Fruit fly (Drosophila melanogaster) whole organism, embryonic: ENCODE data around the gene Mon1.

Experiments used
- Adf1 ChIP-seq: fragments of 200-800 bp; sonication (Bioruptor generic); IDR thresholded peaks from 2 replicates; pipeline ENCODE4 v1.3.6; 2022; ENCODE audit warnings: missing biosample characterization, missing genetic modification characterization
- CG10267 ChIP-seq: fragments of 200-800 bp; sonication (Bioruptor generic); optimal IDR thresholded peaks from 2 replicates; lab custom pipeline; 2018; ENCODE audit warnings: missing biosample characterization, mild to moderate bottlenecking, missing genetic modification characterization, moderate library complexity
- CG11247 ChIP-seq: fragments of 200-800 bp; sonication (Bioruptor generic); IDR thresholded peaks from 2 replicates; pipeline ENCODE4 v1.3.6; 2022; ENCODE audit warnings: missing biosample characterization, missing genetic modification characterization
- CG11695 ChIP-seq: fragments of 200-800 bp; sonication (Bioruptor generic); IDR thresholded peaks from 3 replicates; pipeline ENCODE4 v1.3.6; 2022; ENCODE audit warnings: missing biosample characterization, missing genetic modification characterization
- CG12155 ChIP-seq: fragments of 200-800 bp; sonication (Bioruptor generic); optimal IDR thresholded peaks from 3 replicates; lab custom pipeline; 2016; ENCODE audit warnings: missing biosample characterization, missing genetic modification characterization
- CG12744 ChIP-seq: fragments of 200-800 bp; sonication (Bioruptor generic); optimal IDR thresholded peaks from 2 replicates; lab custom pipeline; 2016; ENCODE audit warnings: missing biosample characterization, missing genetic modification characterization
- CG14710 ChIP-seq: fragments of 200-800 bp; sonication (Bioruptor generic); optimal IDR thresholded peaks from 3 replicates; lab custom pipeline; 2019; ENCODE audit warnings: missing biosample characterization, mild to moderate bottlenecking, missing genetic modification characterization, moderate library complexity
- CG16813 ChIP-seq: fragments of 200-800 bp; sonication (Bioruptor generic); IDR thresholded peaks from 3 replicates; pipeline ENCODE4 v1.3.6; 2022; ENCODE audit warnings: missing biosample characterization, missing genetic modification characterization; ENCODE audit not compliant: partially characterized antibody
- CG16815 ChIP-seq: fragments of 200-800 bp; sonication (Bioruptor generic); optimal IDR thresholded peaks from 3 replicates; lab custom pipeline; 2017; ENCODE audit warnings: missing biosample characterization, mild to moderate bottlenecking, missing genetic modification characterization
- CG17186 ChIP-seq: fragments of 200-800 bp; sonication (Bioruptor generic); optimal IDR thresholded peaks from 3 replicates; lab custom pipeline; 2017; ENCODE audit warnings: missing biosample characterization, missing genetic modification reagents, missing genetic modification characterization
- CG17612 ChIP-seq: fragments of 200-800 bp; sonication (Bioruptor generic); IDR thresholded peaks from 2 replicates; pipeline ENCODE4 v1.3.6; 2022; ENCODE audit warnings: missing biosample characterization, missing genetic modification characterization
- CG1792 ChIP-seq: fragments of 200-800 bp; sonication (Bioruptor generic); optimal IDR thresholded peaks from 2 replicates; lab custom pipeline; 2016; ENCODE audit warnings: missing biosample characterization, missing genetic modification characterization
- CG2712 ChIP-seq: fragments of 200-800 bp; optimal IDR thresholded peaks from 3 replicates; lab custom pipeline; 2019; ENCODE audit warnings: missing biosample characterization, mild to moderate bottlenecking, missing genetic modification characterization, moderate library complexity
- CG6791 ChIP-seq: fragments of 200-800 bp; sonication (Bioruptor generic); IDR thresholded peaks from 3 replicates; pipeline ENCODE4 v1.3.6; 2022; ENCODE audit warnings: missing biosample characterization, missing genetic modification characterization; ENCODE audit not compliant: partially characterized antibody
- CHES-1-like ChIP-seq: fragments of 200-800 bp; sonication (Bioruptor generic); optimal IDR thresholded peaks from 2 replicates; lab custom pipeline; 2016; ENCODE audit warnings: missing biosample characterization, missing genetic modification characterization
- Dbx ChIP-seq: fragments of 200-800 bp; sonication (Bioruptor generic); IDR thresholded peaks from 3 replicates; pipeline ENCODE4 v1.3.6; 2022; ENCODE audit warnings: missing biosample characterization, missing genetic modification characterization
- Dip2 ChIP-seq: fragments of 200-800 bp; sonication (Bioruptor generic); IDR thresholded peaks from 2 replicates; pipeline ENCODE4 v1.3.6; 2022; ENCODE audit warnings: missing biosample characterization, missing genetic modification characterization
- Doc3 ChIP-seq: fragments of 200-800 bp; sonication (Bioruptor generic); IDR thresholded peaks from 3 replicates; pipeline ENCODE4 v1.3.6; 2022; ENCODE audit warnings: missing biosample characterization, missing genetic modification characterization; ENCODE audit not compliant: partially characterized antibody
- Fer3 ChIP-seq: fragments of 200-800 bp; sonication (Bioruptor generic); optimal IDR thresholded peaks from 2 replicates; lab custom pipeline; 2018; ENCODE audit warnings: missing biosample characterization, mild to moderate bottlenecking, missing genetic modification characterization, moderate library complexity
- HmgZ ChIP-seq: fragments of 200-800 bp; sonication (Bioruptor generic); optimal IDR thresholded peaks from 2 replicates; lab custom pipeline; 2018; ENCODE audit warnings: missing biosample characterization, mild to moderate bottlenecking, missing genetic modification characterization
- Jarid2 ChIP-seq: fragments of 200-800 bp; sonication (Bioruptor generic); optimal IDR thresholded peaks from 3 replicates; lab custom pipeline; 2017; ENCODE audit warnings: mild to moderate bottlenecking, missing biosample characterization, missing genetic modification reagents, missing genetic modification characterization
- Kr ChIP-seq: fragments of 200-800 bp; sonication (Bioruptor generic); optimal IDR thresholded peaks from 2 replicates; lab custom pipeline; 2017; ENCODE audit warnings: missing biosample characterization, mild to moderate bottlenecking, missing genetic modification characterization
- Lhr ChIP-seq: fragments of 200-800 bp; sonication (Bioruptor generic); optimal IDR thresholded peaks from 3 replicates; lab custom pipeline; 2017; ENCODE audit warnings: mild to moderate bottlenecking, missing biosample characterization, missing genetic modification reagents, missing genetic modification characterization
- MBD-R2 ChIP-seq: fragments of 200-800 bp; sonication (Bioruptor generic); IDR thresholded peaks from 2 replicates; pipeline ENCODE4 v1.3.6; 2022; ENCODE audit warnings: missing biosample characterization, missing genetic modification characterization
- MESR4 ChIP-seq: fragments of 200-800 bp; sonication (Bioruptor generic); optimal IDR thresholded peaks from 2 replicates; lab custom pipeline; 2018; ENCODE audit warnings: missing biosample characterization, mild to moderate bottlenecking, missing genetic modification characterization, moderate library complexity
- Med ChIP-seq: fragments of 200-800 bp; sonication (Bioruptor generic); peaks from one replicate; lab custom pipeline; 2016; ENCODE audit warnings: missing biosample characterization, missing genetic modification characterization, mild to moderate bottlenecking, inconsistent platforms, moderate library complexity
- Meics ChIP-seq: fragments of 200-800 bp; sonication (Bioruptor generic); optimal IDR thresholded peaks from 2 replicates; lab custom pipeline; 2017; ENCODE audit warnings: missing biosample characterization, mild to moderate bottlenecking, missing genetic modification characterization
- Myb ChIP-seq: fragments of 200-800 bp; sonication (Bioruptor generic); optimal IDR thresholded peaks from 2 replicates; lab custom pipeline; 2016; ENCODE audit warnings: missing biosample characterization, missing genetic modification characterization
- Nf-YA ChIP-seq: fragments of 200-800 bp; sonication (Bioruptor generic); IDR thresholded peaks from 2 replicates; pipeline ENCODE4 v1.3.6; 2022; ENCODE audit warnings: missing biosample characterization, missing genetic modification characterization
- Oaz ChIP-seq: fragments of 200-800 bp; sonication (Bioruptor generic); IDR thresholded peaks from 2 replicates; pipeline ENCODE4 v1.3.6; 2022; ENCODE audit warnings: missing biosample characterization, missing genetic modification characterization
- Oli ChIP-seq: fragments of 200-800 bp; sonication (Bioruptor generic); optimal IDR thresholded peaks from 2 replicates; lab custom pipeline; 2018; ENCODE audit warnings: missing biosample characterization, mild to moderate bottlenecking, missing genetic modification characterization, moderate library complexity
- Poxn ChIP-seq: fragments of 200-800 bp; sonication (Bioruptor generic); IDR thresholded peaks from 2 replicates; pipeline ENCODE4 v1.3.6; 2022; ENCODE audit warnings: missing biosample characterization, missing genetic modification characterization
- Sry-δ ChIP-seq: fragments of 200-800 bp; sonication (Bioruptor generic); optimal IDR thresholded peaks from 2 replicates; lab custom pipeline; 2016; ENCODE audit warnings: missing biosample characterization, missing genetic modification characterization
- dan ChIP-seq: fragments of 200-800 bp; sonication (Bioruptor generic); IDR thresholded peaks from 2 replicates; pipeline ENCODE4 v1.3.6; 2022; ENCODE audit warnings: missing biosample characterization, missing genetic modification characterization
- gfzf ChIP-seq: fragments of 200-800 bp; sonication (Bioruptor generic); optimal IDR thresholded peaks from 2 replicates; lab custom pipeline; 2016; ENCODE audit warnings: missing biosample characterization, mild to moderate bottlenecking, missing genetic modification characterization, moderate library complexity
- hbn ChIP-seq: fragments of 200-800 bp; sonication (Bioruptor generic); IDR thresholded peaks from 2 replicates; pipeline ENCODE4 v1.3.6; 2022; ENCODE audit warnings: missing biosample characterization, missing genetic modification characterization; ENCODE audit not compliant: partially characterized antibody
- nom ChIP-seq: fragments of 200-800 bp; sonication (Bioruptor generic); optimal IDR thresholded peaks from 2 replicates; lab custom pipeline; 2017; ENCODE audit warnings: missing biosample characterization, missing genetic modification characterization, mild to moderate bottlenecking, moderate library complexity, missing genetic modification reagents
- peb ChIP-seq: fragments of 200-800 bp; sonication (Bioruptor generic); IDR thresholded peaks from 2 replicates; pipeline ENCODE4 v1.3.6; 2022; ENCODE audit warnings: missing biosample characterization, missing genetic modification characterization
- pfk ChIP-seq: fragments of 200-800 bp; sonication (Bioruptor generic); optimal IDR thresholded peaks from 2 replicates; lab custom pipeline; 2018; ENCODE audit warnings: missing biosample characterization, mild to moderate bottlenecking, missing genetic modification characterization, moderate library complexity
- prd ChIP-seq, 3 experiments: fragments of >200 bp in 2 of 3; fragments of 200-800 bp in 1 of 3; sonication (Bioruptor generic) in 1 of 3; optimal IDR thresholded peaks in 2 of 3; IDR thresholded peaks in 1 of 3; 2 replicates in 2 of 3; 3 replicates in 1 of 3; pipeline versions ENCODE4 v1.3.6 to Lab custom; 2017 to 2022; ENCODE audit warnings: missing biosample characterization in 1 of 3, missing genetic modification characterization in 1 of 3
- ranshi ChIP-seq: fragments of 200-800 bp; sonication (Bioruptor generic); IDR thresholded peaks from 2 replicates; pipeline ENCODE4 v1.3.6; 2022; ENCODE audit warnings: missing biosample characterization, missing genetic modification characterization
- salm ChIP-seq: fragments of 200-800 bp; sonication (Bioruptor generic); optimal IDR thresholded peaks from 2 replicates; lab custom pipeline; 2018; ENCODE audit warnings: missing biosample characterization, mild to moderate bottlenecking, missing genetic modification characterization
- schlank ChIP-seq: fragments of 200-800 bp; sonication (Bioruptor generic); optimal IDR thresholded peaks from 2 replicates; lab custom pipeline; 2018; ENCODE audit warnings: missing biosample characterization, mild to moderate bottlenecking, missing genetic modification characterization
- sna ChIP-seq: fragments of 200-800 bp; sonication (Bioruptor generic); IDR thresholded peaks from 2 replicates; pipeline ENCODE4 v1.3.6; 2022; ENCODE audit warnings: missing biosample characterization, missing genetic modification characterization; ENCODE audit not compliant: partially characterized antibody
- tna ChIP-seq: fragments of 200-800 bp; sonication (Bioruptor generic); IDR thresholded peaks from 2 replicates; pipeline ENCODE4 v1.3.6; 2022; ENCODE audit warnings: missing biosample characterization, missing genetic modification characterization; ENCODE audit not compliant: partially characterized antibody
- unc-4 ChIP-seq: fragments of 200-800 bp; sonication (Bioruptor generic); IDR thresholded peaks from 2 replicates; pipeline ENCODE4 v1.3.6; 2022; ENCODE audit warnings: missing biosample characterization, missing genetic modification characterization; ENCODE audit not compliant: partially characterized antibody
- vnd ChIP-seq: fragments of 200-800 bp; sonication (Bioruptor generic); IDR thresholded peaks from 3 replicates; pipeline ENCODE4 v1.3.6; 2022; ENCODE audit warnings: missing biosample characterization, missing genetic modification characterization; ENCODE audit not compliant: partially characterized antibody
- wek ChIP-seq: fragments of 200-800 bp; sonication (Bioruptor generic); optimal IDR thresholded peaks from 3 replicates; lab custom pipeline; 2018; ENCODE audit warnings: missing biosample characterization, mild to moderate bottlenecking, missing genetic modification characterization, moderate library complexity
- zfh1 ChIP-seq: fragments of 200-800 bp; sonication (Bioruptor generic); IDR thresholded peaks from 3 replicates; pipeline ENCODE4 v1.3.6; 2022; ENCODE audit warnings: missing biosample characterization, missing genetic modification characterization

The Mon1 gene

DNA sequence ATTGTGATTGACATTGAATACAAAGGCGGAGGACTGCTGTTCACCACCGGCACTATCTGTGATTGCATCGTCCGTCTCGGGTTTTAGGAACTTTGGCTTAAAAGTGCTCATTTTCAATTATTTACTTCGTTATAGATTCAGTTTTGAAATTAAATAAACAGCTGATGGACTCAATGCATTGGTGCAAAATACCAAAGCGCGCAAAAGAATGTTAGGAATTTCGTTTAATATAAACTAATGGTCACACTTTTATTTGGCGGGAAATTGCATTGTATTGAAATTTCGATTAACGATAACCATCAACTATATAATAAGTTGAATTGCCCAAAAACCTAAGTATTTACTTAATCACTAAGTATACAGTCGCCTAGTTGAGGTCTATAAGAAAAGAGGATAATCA, 32.4 kb upstream of the Mon1 start, which contains the start of gene CG3225 (continued):
- peak; percentile 31; the same call in 1 of the 2 replicates for TF ChIP-seq sna
- no peak for TF ChIP-seq CG1792 (GFP tag; lab: Kevin White, UChicago)
- peak; percentile 25 for TF ChIP-seq Sry-δ (GFP tag; lab: Kevin White, UChicago)
- TF ChIP-seq CHES-1-like (GFP tag; lab: Kevin White, UChicago) = no peak
- TF ChIP-seq Lhr = no peak
- TF ChIP-seq Oaz = no peak
- no peak for TF ChIP-seq Oli (tag; lab: Kevin White, UChicago)
- TF ChIP-seq tna = 0 out of 2 replicates have a peak, but pooled peaks have one; percentile 50
- TF ChIP-seq CG6791 (GFP tag; lab: Robert Waterston, UW) = 0 out of 3 replicates have a peak, but pooled peaks have one; percentile 6
- TF ChIP-seq CG16813 = 0 out of 3 replicates have a peak, but pooled peaks have one; percentile 27
- peak; percentile 58 for TF ChIP-seq CG10267 (tag; lab: Kevin White, UChicago)
- TF ChIP-seq Myb = peak; percentile 89
- peak; percentile 33; the same call in 1 of the 2 replicates for TF ChIP-seq hbn (GFP tag; lab: Robert Waterston, UW)
- TF ChIP-seq Nf-YA (GFP tag; lab: Robert Waterston, UW) = no peak
- peak; percentile 43; the same call in 1 of the 2 replicates for TF ChIP-seq unc-4 (GFP tag; lab: Robert Waterston, UW)
- TF ChIP-seq CG12744 (GFP tag; lab: Kevin White, UChicago) = no peak
- no peak for TF ChIP-seq Dip2 (GFP tag; lab: Robert Waterston, UW)
- peak; percentile 46 for TF ChIP-seq CG14710 (tag; lab: Kevin White, UChicago)
- peak; percentile 30 for TF ChIP-seq HmgZ (tag; lab: Kevin White, UChicago)
- no peak for TF ChIP-seq peb (GFP tag; lab: Robert Waterston, UW)
- peak; percentile 92 for TF ChIP-seq gfzf (GFP tag; lab: Kevin White, UChicago)
- peak; percentile 38; the same call in 1 of the 3 replicates for TF ChIP-seq Doc3 (GFP tag; lab: Robert Waterston, UW)
- TF ChIP-seq nom (GFP tag; lab: Kevin White, UChicago) = no peak
- peak; percentile 80 for TF ChIP-seq MBD-R2 (GFP tag; lab: Robert Waterston, UW)
- TF ChIP-seq CG17186 (GFP tag; lab: Kevin White, UChicago) = peak; percentile 67
- TF ChIP-seq MESR4 (GFP tag; lab: Kevin White, UChicago) = peak; percentile 39
- TF ChIP-seq CG17612 (GFP tag; lab: Robert Waterston, UW) = no peak
- no peak for TF ChIP-seq Adf1 (GFP tag; lab: Robert Waterston, UW)
- 0 out of 3 replicates have a peak, but pooled peaks have one; percentile 42 for TF ChIP-seq vnd (GFP tag; lab: Robert Waterston, UW)

dm6 chr2L:4819995-4820394, 30.4 kb upstream of the Mon1 start:
- TF ChIP-seq CG6791 (GFP tag; lab: Robert Waterston, UW) (no peak), salm (no peak), ranshi (0 out of 2 replicates have a peak, but pooled peaks have one; percentile 37), schlank (tag; lab: Kevin White, UChicago) (no peak), dan (no peak), Myb (no peak), Fer3 (tag; lab: Kevin White, UChicago) (no peak), Kr (GFP tag; lab: Kevin White, UChicago) (no peak), pfk (GFP tag; lab: Kevin White, UChicago) (no peak), wek (no peak), CG11695 (no peak), Jarid2 (GFP tag; lab: Kevin White, UChicago) (no peak), CG16815 (GFP tag; lab: Kevin White, UChicago) (no peak), prd (optimal IDR thresholded peaks at IDR 0.05; lab: Kevin White, UChicago) (no peak), prd (GFP tag; IDR thresholded peaks at IDR 0.05; lab: Robert Waterston, UW) (0 out of 3 replicates have a peak, but pooled peaks have one; percentile 21), CG11247 (no peak), zfh1 (GFP tag; lab: Robert Waterston, UW) (0 out of 3 replicates have a peak, but pooled peaks have one; percentile 22), Dbx (no peak), CG2712 (tag; lab: Kevin White, UChicago) (no peak), CG12155 (GFP tag; lab: Kevin White, UChicago) (no peak), Med (GFP tag; lab: Kevin White, UChicago) (peak; percentile 53), Poxn (GFP tag; lab: Robert Waterston, UW) (no peak), Meics (no peak)
